Worm (Caenorhabditis elegans) whole organism, L1 larva: ENCODE measurements around the gene doxa-1.

Experiments
- C16A3.4 ChIP-seq: fragments of 150-350 bp; optimal IDR thresholded peaks from 2 replicates; lab custom pipeline; 2014; ENCODE audit warnings: missing biosample characterization, missing genetic modification characterization
- F16B12.6 ChIP-seq: fragments of 150-350 bp; optimal IDR thresholded peaks from 2 replicates; lab custom pipeline; 2014; ENCODE audit warnings: missing biosample characterization, missing genetic modification characterization
- alr-1 ChIP-seq: fragments of 200-800 bp; sonication (Bioruptor generic); optimal IDR thresholded peaks from 2 replicates; lab custom pipeline; 2018; ENCODE audit warnings: borderline replicate concordance, mild to moderate bottlenecking, missing genetic modification characterization, missing compliant biosample characterization
- aly-2 ChIP-seq: fragments of 150-350 bp; optimal IDR thresholded peaks from 2 replicates; lab custom pipeline; 2014; ENCODE audit warnings: missing biosample characterization, missing genetic modification characterization
- blmp-1 ChIP-seq: fragments of 150-350 bp; optimal IDR thresholded peaks from 2 replicates; lab custom pipeline; 2014; ENCODE audit warnings: missing biosample characterization, missing genetic modification characterization
- ceh-63 ChIP-seq: fragments of 200-800 bp; sonication (Bioruptor generic); optimal IDR thresholded peaks from 2 replicates; lab custom pipeline; 2018; ENCODE audit warnings: mild to moderate bottlenecking, missing genetic modification characterization, missing compliant biosample characterization
- ceh-82 ChIP-seq, 3 experiments: fragments of 150-350 bp in 1 of 3; sonication (generic microtip) in 2 of 3; optimal IDR thresholded peaks; 2 replicates each; lab custom pipeline; 2014 to 2017; ENCODE audit warnings: missing biosample characterization in 3 of 3, missing genetic modification characterization in 3 of 3
- ceh-88 ChIP-seq: fragments of 200-800 bp; sonication (Bioruptor generic); IDR thresholded peaks from 2 replicates; pipeline ENCODE4 v1.3.6; 2022; ENCODE audit warnings: missing genetic modification characterization, missing compliant biosample characterization
- ceh-90 ChIP-seq: sonication (generic microtip); optimal IDR thresholded peaks from 2 replicates; lab custom pipeline; 2016; ENCODE audit warnings: missing genetic modification characterization, missing compliant biosample characterization
- ces-1 ChIP-seq: fragments of 150-350 bp; optimal IDR thresholded peaks from 2 replicates; lab custom pipeline; 2014; ENCODE audit warnings: missing biosample characterization, missing genetic modification reagents, missing genetic modification characterization
- dpl-1 ChIP-seq, 3 experiments: fragments of 150-350 bp in 2 of 3; sonication (generic microtip) in 1 of 3; optimal IDR thresholded peaks; 2 replicates each; lab custom pipeline; 2014 to 2017; ENCODE audit warnings: missing biosample characterization in 3 of 3, missing genetic modification characterization in 3 of 3, missing genetic modification reagents in 3 of 3
- efl-1 ChIP-seq, 4 experiments: fragments of 150-350 bp; optimal IDR thresholded peaks in 3 of 4; peaks in 1 of 4; 1 replicate in 1 of 4; 2 replicates in 3 of 4; lab custom pipeline; 2014; ENCODE audit warnings: missing biosample characterization in 2 of 4, missing genetic modification characterization in 2 of 4, missing genetic modification reagents in 2 of 4
- elt-2 ChIP-seq: sonication (generic microtip); optimal IDR thresholded peaks from 2 replicates; lab custom pipeline; 2016; ENCODE audit warnings: missing genetic modification characterization, mild to moderate bottlenecking, inconsistent platforms, missing compliant biosample characterization, missing genetic modification reagents
- fkh-10 ChIP-seq: sonication (generic microtip); optimal IDR thresholded peaks from 2 replicates; lab custom pipeline; 2017; ENCODE audit warnings: missing biosample characterization, missing genetic modification reagents, missing genetic modification characterization
- fkh-8 ChIP-seq: sonication (generic microtip); optimal IDR thresholded peaks from 2 replicates; lab custom pipeline; 2016; ENCODE audit warnings: mild to moderate bottlenecking, missing genetic modification characterization, missing compliant biosample characterization
- grh-1 ChIP-seq: fragments of 200-800 bp; sonication (Bioruptor generic); IDR thresholded peaks from 2 replicates; pipeline ENCODE4 v1.3.6; 2022; ENCODE audit warnings: missing genetic modification reagents, missing genetic modification characterization, missing compliant biosample characterization
- hlh-17 ChIP-seq: fragments of 200-800 bp; sonication (Bioruptor generic); optimal IDR thresholded peaks from 2 replicates; lab custom pipeline; 2018; ENCODE audit warnings: missing genetic modification characterization, mild to moderate bottlenecking, missing compliant biosample characterization, moderate library complexity, borderline replicate concordance
- hlh-4 ChIP-seq: sonication (generic microtip); optimal IDR thresholded peaks from 2 replicates; lab custom pipeline; 2016; ENCODE audit warnings: mild to moderate bottlenecking, missing genetic modification characterization, missing compliant biosample characterization
- irx-1 ChIP-seq: sonication (generic microtip); optimal IDR thresholded peaks from 2 replicates; lab custom pipeline; 2016; ENCODE audit warnings: missing genetic modification characterization, missing compliant biosample characterization
- isw-1 ChIP-seq: fragments of 200-800 bp; sonication (Bioruptor generic); IDR thresholded peaks from 2 replicates; pipeline ENCODE4 v1.3.6; 2022; ENCODE audit warnings: missing genetic modification characterization, missing compliant biosample characterization
- lin-14 ChIP-seq: fragments of 200-800 bp; sonication (Bioruptor generic); optimal IDR thresholded peaks from 2 replicates; lab custom pipeline; 2018; ENCODE audit warnings: mild to moderate bottlenecking, missing genetic modification characterization, moderate library complexity, missing compliant biosample characterization
- lin-35 ChIP-seq, 2 experiments: fragments of 150-350 bp; optimal IDR thresholded peaks; 2 replicates each; lab custom pipeline; 2014; ENCODE audit warnings: missing biosample characterization in 2 of 2, missing genetic modification characterization in 2 of 2, missing genetic modification reagents in 2 of 2
- lir-3 ChIP-seq: sonication (generic microtip); optimal IDR thresholded peaks from 2 replicates; lab custom pipeline; 2016; ENCODE audit warnings: mild to moderate bottlenecking, missing genetic modification characterization, moderate library complexity, missing compliant biosample characterization; ENCODE audit not compliant: poor library complexity
- mdl-1 ChIP-seq, 2 experiments: fragments of 150-350 bp; optimal IDR thresholded peaks; 2 replicates each; lab custom pipeline; 2014 to 2017; ENCODE audit warnings: missing biosample characterization in 2 of 2, missing genetic modification characterization in 2 of 2, inconsistent platforms in 1 of 2
- mep-1 ChIP-seq: fragments of 150-350 bp; optimal IDR thresholded peaks from 2 replicates; lab custom pipeline; 2014; ENCODE audit warnings: missing biosample characterization, missing genetic modification characterization
- nhr-19 ChIP-seq: fragments of 200-800 bp; sonication (Bioruptor generic); conservative IDR thresholded peaks from 2 replicates; pipeline ENCODE4 v1.3.6; 2022; ENCODE audit warnings: missing genetic modification characterization, missing compliant biosample characterization
- nhr-237 ChIP-seq: fragments of 150-350 bp; optimal IDR thresholded peaks from 2 replicates; lab custom pipeline; 2014; ENCODE audit warnings: missing biosample characterization, missing genetic modification characterization
- nhr-28 ChIP-seq: fragments of 150-350 bp; optimal IDR thresholded peaks from 2 replicates; lab custom pipeline; 2014; ENCODE audit warnings: missing biosample characterization, missing genetic modification characterization
- nhr-77 ChIP-seq: fragments of 150-350 bp; optimal IDR thresholded peaks from 2 replicates; lab custom pipeline; 2014; ENCODE audit warnings: missing biosample characterization, missing genetic modification characterization
- nhr-84 ChIP-seq: sonication (generic microtip); optimal IDR thresholded peaks from 2 replicates; lab custom pipeline; 2017; ENCODE audit warnings: missing biosample characterization, missing genetic modification characterization
- pag-3 ChIP-seq: sonication (generic microtip); optimal IDR thresholded peaks from 2 replicates; lab custom pipeline; 2017; ENCODE audit warnings: missing genetic modification characterization, mild to moderate bottlenecking, missing compliant biosample characterization, antibody characterized with exemption, borderline replicate concordance; ENCODE audit not compliant: insufficient read depth
- rnt-1 ChIP-seq: sonication (generic microtip); optimal IDR thresholded peaks from 2 replicates; lab custom pipeline; 2016; ENCODE audit warnings: mild to moderate bottlenecking, missing genetic modification characterization, moderate library complexity, missing compliant biosample characterization
- snpc-4 ChIP-seq: fragments of 150-350 bp; optimal IDR thresholded peaks from 2 replicates; lab custom pipeline; 2014; ENCODE audit warnings: missing biosample characterization, missing genetic modification characterization
- snu-23 ChIP-seq: sonication (generic microtip); optimal IDR thresholded peaks from 2 replicates; lab custom pipeline; 2016; ENCODE audit warnings: missing genetic modification characterization, missing compliant biosample characterization
- sox-4 ChIP-seq: sonication (generic microtip); optimal IDR thresholded peaks from 2 replicates; lab custom pipeline; 2016; ENCODE audit warnings: missing genetic modification characterization, missing compliant biosample characterization
- swsn-7 ChIP-seq: sonication (generic microtip); optimal IDR thresholded peaks from 2 replicates; lab custom pipeline; 2016; ENCODE audit warnings: missing genetic modification characterization, missing compliant biosample characterization
- tlp-1 ChIP-seq: fragments of 150-350 bp; optimal IDR thresholded peaks from 2 replicates; lab custom pipeline; 2014; ENCODE audit warnings: missing biosample characterization, missing genetic modification characterization
- unc-130 ChIP-seq: fragments of 150-350 bp; optimal IDR thresholded peaks from 2 replicates; lab custom pipeline; 2017; ENCODE audit warnings: missing biosample characterization, missing genetic modification characterization, inconsistent platforms
- unc-30 ChIP-seq: sonication (generic microtip); optimal IDR thresholded peaks from 2 replicates; lab custom pipeline; 2017; ENCODE audit warnings: missing biosample characterization, missing genetic modification characterization
- unc-98 ChIP-seq: fragments of 200-800 bp; sonication (Bioruptor generic); IDR thresholded peaks from 2 replicates; pipeline ENCODE4 v1.3.6; 2022; ENCODE audit warnings: missing genetic modification characterization, missing compliant biosample characterization
- xbp-1 ChIP-seq: sonication (generic microtip); optimal IDR thresholded peaks from 2 replicates; lab custom pipeline; 2016; ENCODE audit warnings: missing genetic modification characterization, missing compliant biosample characterization
- zip-4 ChIP-seq: fragments of 200-800 bp; sonication (Bioruptor generic); optimal IDR thresholded peaks from 2 replicates; lab custom pipeline; 2018; ENCODE audit warnings: mild to moderate bottlenecking, missing genetic modification characterization, moderate library complexity, missing compliant biosample characterization

Gene doxa-1

ce11 chrIII:8602148-8602547, 21.2 kb downstream of the doxa-1 start:
- TF ChIP-seq nhr-77 (tag; lab: Kevin White, UChicago) (no peak), blmp-1 (tag; lab: Kevin White, UChicago) (peak; percentile 93), fkh-8 (tag; lab: Kevin White, UChicago) (no peak), dpl-1 (GFP tag; optimal IDR thresholded peaks at IDR 0.05; lab: Kevin White, UChicago) (no peak), unc-130 (tag; lab: Kevin White, UChicago) (no peak)

- TF ChIP-seq zip-4 (GFP tag; lab: Kevin White, UChicago): no peak
- TF ChIP-seq, all 84 proteins: peak for 0
Measured at ce11 chrIII:8605532-8605931, 24.6 kb downstream of the doxa-1 start, which contains the start of gene C06E1.1. C06E1.1 (plus strand) TSS chrIII:8605832.

- TF ChIP-seq irx-1 (tag; lab: Kevin White, UChicago): no peak
Measured at ce11 chrIII:8609683-8610082, 28.8 kb downstream of the doxa-1 start, which contains the start of gene C06E1.9. C06E1.9 (minus strand) TSS chrIII:8609783.

- TF ChIP-seq efl-1 (optimal IDR thresholded peaks at IDR 0.05; lab: Kevin White, UChicago): no peak
- peak in 1 of 2 experiments; percentile 23 for TF ChIP-seq efl-1 (GFP tag; optimal IDR thresholded peaks at IDR 0.05 in 1 of 2; lab: Kevin White, UChicago)
- no peak for TF ChIP-seq rnt-1 (tag; lab: Kevin White, UChicago)
- no peak for TF ChIP-seq hlh-17
- TF ChIP-seq lin-35 (GFP tag; optimal IDR thresholded peaks at IDR 0.05; lab: Kevin White, UChicago): no peak
- no peak for TF ChIP-seq ceh-90
- no peak for TF ChIP-seq aly-2 (tag; lab: Kevin White, UChicago)
Measured at ce11 chrIII:8611282-8611681, 30.4 kb downstream of the doxa-1 start.

- TF ChIP-seq lin-14 (no peak), unc-30 (tag; lab: Kevin White, UChicago) (no peak), snpc-4 (tag; lab: Kevin White, UChicago) (no peak), nhr-19 (no peak), grh-1 (GFP tag; lab: Robert Waterston, UW) (no peak), tlp-1 (tag; lab: Kevin White, UChicago) (no peak), ceh-82 (tag; optimal IDR thresholded peaks at IDR 0.05; lab: Kevin White, UChicago) (no peak), ceh-90 (no peak), nhr-84 (tag; lab: Kevin White, UChicago) (no peak), hlh-4 (tag; lab: Kevin White, UChicago) (no peak), pag-3 (tag; lab: Kevin White, UChicago) (no peak), alr-1 (no peak), mep-1 (tag; lab: Kevin White, UChicago) (no peak), fkh-8 (tag; lab: Kevin White, UChicago) (no peak), sox-4 (tag; lab: Kevin White, UChicago) (no peak), lir-3 (tag; lab: Kevin White, UChicago) (no peak), swsn-7 (tag; lab: Kevin White, UChicago) (no peak), F16B12.6 (tag; lab: Kevin White, UChicago) (no peak), nhr-237 (tag; lab: Kevin White, UChicago) (no peak), mdl-1 (tag; optimal IDR thresholded peaks at IDR 0.05; lab: Kevin White, UChicago) (no peak)
Measured at ce11 chrIII:8613573-8613972, 32.7 kb downstream of the doxa-1 start.

- no peak for TF ChIP-seq ces-1
- no peak for TF ChIP-seq ceh-88
- TF ChIP-seq zip-4 (GFP tag; lab: Kevin White, UChicago): no peak
- no peak for TF ChIP-seq nhr-28 (tag; lab: Kevin White, UChicago)
- no peak for TF ChIP-seq unc-98 (GFP tag; lab: Robert Waterston, UW)
- TF ChIP-seq snu-23 (GFP tag; lab: Kevin White, UChicago): peak; percentile 13
- TF ChIP-seq isw-1 (GFP tag; lab: Robert Waterston, UW): peak; percentile 12; the same call in 1 of the 2 replicates
- TF ChIP-seq efl-1 (optimal IDR thresholded peaks at IDR 0.05; lab: Kevin White, UChicago): peak; percentile 62 to 88
- TF ChIP-seq efl-1 (GFP tag; optimal IDR thresholded peaks at IDR 0.05 in 1 of 2; lab: Kevin White, UChicago): peak; percentile 90 to 99
- TF ChIP-seq fkh-10 (GFP tag; lab: Kevin White, UChicago): no peak
- peak; percentile 42 for TF ChIP-seq C16A3.4
- no peak for TF ChIP-seq irx-1 (tag; lab: Kevin White, UChicago)
- TF ChIP-seq ceh-63 (GFP tag; lab: Kevin White, UChicago): no peak
- peak; percentile 5 for TF ChIP-seq xbp-1
- TF ChIP-seq ceh-82 (tag; optimal IDR thresholded peaks at IDR 0.05; lab: Kevin White, UChicago): peak in 1 of 3 experiments; percentile 27
- TF ChIP-seq ceh-90: no peak
- TF ChIP-seq elt-2 (tag; lab: Kevin White, UChicago): no peak
- TF ChIP-seq nhr-19: no peak
Measured at ce11 chrIII:8614490-8614889, 33.6 kb downstream of the doxa-1 start, which contains the start of gene rha-2. rha-2 (minus strand) TSS chrIII:8614569.
